Worm (Caenorhabditis elegans) whole organism, young adult: ENCODE results near the gene npr-35.

Experiments used
- B0336.3 ChIP-seq: fragments of 200-800 bp; sonication (Bioruptor generic); IDR thresholded peaks from 2 replicates; pipeline ENCODE4 v1.3.6; 2022; ENCODE audit warnings: missing genetic modification characterization, missing compliant biosample characterization
- F23B12.7 ChIP-seq: sonication (generic microtip); optimal IDR thresholded peaks from 2 replicates; lab custom pipeline; 2017; ENCODE audit warnings: missing genetic modification characterization, mild to moderate bottlenecking, missing compliant biosample characterization, antibody characterized with exemption, moderate library complexity; ENCODE audit not compliant: insufficient read depth
- F33H1.4 ChIP-seq: fragments of 200-800 bp; sonication (Bioruptor generic); IDR thresholded peaks from 2 replicates; pipeline ENCODE4 v1.3.6; 2022; ENCODE audit warnings: missing genetic modification reagents, missing genetic modification characterization, missing compliant biosample characterization
- F49E8.2 ChIP-seq: sonication (generic microtip); optimal IDR thresholded peaks from 3 replicates; lab custom pipeline; 2017; ENCODE audit warnings: missing genetic modification characterization, mild to moderate bottlenecking, missing compliant biosample characterization, antibody characterized with exemption, moderate library complexity; ENCODE audit not compliant: insufficient read depth
- ZK185.1 ChIP-seq: sonication (generic microtip); optimal IDR thresholded peaks from 2 replicates; lab custom pipeline; 2016; ENCODE audit warnings: mild to moderate bottlenecking, missing genetic modification characterization, missing compliant biosample characterization; ENCODE audit not compliant: poor library complexity, severe bottlenecking
- ama-1 ChIP-seq, 3 experiments: fragments of 150-350 bp in 1 of 3; sonication (generic microtip) in 2 of 3; optimal IDR thresholded peaks; 2 replicates each; lab custom pipeline; 2014 to 2018; ENCODE audit warnings: missing biosample characterization in 2 of 3, missing genetic modification characterization in 2 of 3, missing genetic modification reagents in 2 of 3
- aptf-3 ChIP-seq: fragments of 200-800 bp; sonication (Bioruptor generic); IDR thresholded peaks from 2 replicates; pipeline ENCODE4 v1.3.6; 2022; ENCODE audit warnings: missing genetic modification characterization, missing compliant biosample characterization
- attf-3 ChIP-seq: fragments of 200-800 bp; sonication (Bioruptor generic); conservative IDR thresholded peaks from 2 replicates; pipeline ENCODE4 v1.3.6; 2022; ENCODE audit warnings: missing genetic modification reagents, missing genetic modification characterization, missing compliant biosample characterization
- attf-5 ChIP-seq: fragments of 200-800 bp; sonication (Bioruptor generic); optimal IDR thresholded peaks from 2 replicates; lab custom pipeline; 2018; ENCODE audit warnings: mild to moderate bottlenecking, missing genetic modification characterization, missing compliant biosample characterization
- cebp-1 ChIP-seq, 2 experiments: fragments of 200-800 bp in 1 of 2; sonication (Bioruptor generic) in 1 of 2; sonication (generic microtip) in 1 of 2; IDR thresholded peaks in 1 of 2; optimal IDR thresholded peaks in 1 of 2; 2 replicates each; pipeline versions ENCODE4 v1.3.6 to Lab custom; 2017 to 2022; ENCODE audit warnings: missing compliant biosample characterization in 2 of 2, missing genetic modification characterization in 2 of 2, mild to moderate bottlenecking in 1 of 2, missing genetic modification reagents in 1 of 2, moderate library complexity in 1 of 2
- cebp-2 ChIP-seq: fragments of 200-800 bp; sonication (Bioruptor generic); IDR thresholded peaks from 2 replicates; pipeline ENCODE4 v1.3.6; 2022; ENCODE audit warnings: missing genetic modification characterization, missing compliant biosample characterization
- ceh-100 ChIP-seq: fragments of 200-800 bp; sonication (Bioruptor generic); IDR thresholded peaks from 2 replicates; pipeline ENCODE4 v1.3.6; 2022; ENCODE audit warnings: missing genetic modification reagents, missing genetic modification characterization, missing compliant biosample characterization
- ceh-27 ChIP-seq: fragments of 200-800 bp; sonication (Bioruptor generic); optimal IDR thresholded peaks from 2 replicates; lab custom pipeline; 2018; ENCODE audit warnings: mild to moderate bottlenecking, missing genetic modification characterization, moderate library complexity, missing compliant biosample characterization
- ceh-40 ChIP-seq: fragments of 200-800 bp; sonication (Bioruptor generic); IDR thresholded peaks from 2 replicates; pipeline ENCODE4 v1.3.6; 2022; ENCODE audit warnings: missing genetic modification characterization, missing compliant biosample characterization
- ceh-91 ChIP-seq: fragments of 200-800 bp; sonication (Bioruptor generic); IDR thresholded peaks from 2 replicates; pipeline ENCODE4 v1.3.6; 2022; ENCODE audit warnings: missing genetic modification reagents, missing genetic modification characterization, missing compliant biosample characterization
- dox-1 ChIP-seq: fragments of 200-800 bp; sonication (Bioruptor generic); IDR thresholded peaks from 2 replicates; pipeline ENCODE4 v1.3.6; 2022; ENCODE audit warnings: missing genetic modification reagents, missing genetic modification characterization, missing compliant biosample characterization
- ekl-4 ChIP-seq: fragments of 200-800 bp; sonication (Bioruptor generic); IDR thresholded peaks from 2 replicates; pipeline ENCODE4 v1.3.6; 2022; ENCODE audit warnings: missing genetic modification reagents, missing genetic modification characterization, missing compliant biosample characterization
- fkh-3 ChIP-seq: sonication (generic microtip); optimal IDR thresholded peaks from 2 replicates; lab custom pipeline; 2016; ENCODE audit warnings: mild to moderate bottlenecking, missing genetic modification characterization, missing compliant biosample characterization
- hmg-1.2 ChIP-seq: fragments of 200-800 bp; sonication (Bioruptor generic); IDR thresholded peaks from 2 replicates; pipeline ENCODE4 v1.3.6; 2022; ENCODE audit warnings: missing genetic modification reagents, missing genetic modification characterization, missing compliant biosample characterization
- hsf-1 ChIP-seq: fragments of 200-800 bp; sonication (Bioruptor generic); IDR thresholded peaks from 2 replicates; pipeline ENCODE4 v1.3.6; 2022; ENCODE audit warnings: missing genetic modification reagents, missing genetic modification characterization, missing compliant biosample characterization
- lin-35 ChIP-seq, 3 experiments: fragments of 150-350 bp in 2 of 3; sonication (generic microtip) in 1 of 3; optimal IDR thresholded peaks; 2 replicates each; lab custom pipeline; 2014 to 2018; ENCODE audit warnings: missing biosample characterization in 3 of 3, missing genetic modification characterization in 3 of 3, missing genetic modification reagents in 3 of 3
- lin-40 ChIP-seq: sonication (generic microtip); optimal IDR thresholded peaks from 2 replicates; lab custom pipeline; 2016; ENCODE audit warnings: missing genetic modification characterization, mild to moderate bottlenecking, missing compliant biosample characterization, missing genotype, missing genetic modification reagents
- lsl-1 ChIP-seq: fragments of 200-800 bp; sonication (Bioruptor generic); optimal IDR thresholded peaks from 2 replicates; lab custom pipeline; 2018; ENCODE audit warnings: mild to moderate bottlenecking, missing genetic modification characterization, moderate library complexity, missing compliant biosample characterization
- madf-6 ChIP-seq: fragments of 200-800 bp; sonication (Bioruptor generic); IDR thresholded peaks from 2 replicates; pipeline ENCODE4 v1.3.6; 2022; ENCODE audit warnings: missing genetic modification reagents, missing genetic modification characterization, missing compliant biosample characterization
- mcd-1 ChIP-seq: fragments of 200-800 bp; sonication (Bioruptor generic); IDR thresholded peaks from 2 replicates; pipeline ENCODE4 v1.3.6; 2022; ENCODE audit warnings: missing genetic modification reagents, missing genetic modification characterization, missing compliant biosample characterization
- mes-4 ChIP-seq: sonication (generic microtip); optimal IDR thresholded peaks from 2 replicates; lab custom pipeline; 2016; ENCODE audit warnings: missing genotype, missing genetic modification characterization, missing compliant biosample characterization
- nfyb-1 ChIP-seq: fragments of 200-800 bp; sonication (Bioruptor generic); IDR thresholded peaks from 2 replicates; pipeline ENCODE4 v1.3.6; 2022; ENCODE audit warnings: missing genetic modification reagents, missing genetic modification characterization, missing compliant biosample characterization
- nhr-80 ChIP-seq: sonication (generic microtip); optimal IDR thresholded peaks from 2 replicates; lab custom pipeline; 2016; ENCODE audit warnings: missing genetic modification characterization, missing compliant biosample characterization
- pbrm-1 ChIP-seq: fragments of 200-800 bp; sonication (Bioruptor generic); IDR thresholded peaks from 2 replicates; pipeline ENCODE4 v1.3.6; 2022; ENCODE audit warnings: missing genetic modification reagents, missing genetic modification characterization, missing compliant biosample characterization
- snpc-1.3 ChIP-seq: sonication (generic microtip); optimal IDR thresholded peaks from 2 replicates; lab custom pipeline; 2017; ENCODE audit warnings: missing genetic modification characterization, mild to moderate bottlenecking, missing compliant biosample characterization, antibody characterized with exemption, moderate library complexity, missing genotype, missing genetic modification reagents; ENCODE audit not compliant: insufficient read depth
- snpc-4 ChIP-seq, 5 experiments: fragments of 150-350 bp in 1 of 5; sonication (generic microtip) in 4 of 5; optimal IDR thresholded peaks; 2 replicates each; lab custom pipeline; 2014 to 2018; ENCODE audit warnings: missing genetic modification characterization in 5 of 5, missing biosample characterization in 3 of 5, antibody characterized with exemption in 2 of 5, mild to moderate bottlenecking in 2 of 5, missing compliant biosample characterization in 2 of 5, missing genotype in 2 of 5, moderate library complexity in 2 of 5, missing genetic modification reagents in 1 of 5
- tbp1 ChIP-seq: fragments of 200-800 bp; sonication (Bioruptor generic); optimal IDR thresholded peaks from 2 replicates; lab custom pipeline; 2018; ENCODE audit warnings: mild to moderate bottlenecking, missing genetic modification characterization, missing compliant biosample characterization
- ztf-26 ChIP-seq: sonication (generic microtip); optimal IDR thresholded peaks from 2 replicates; lab custom pipeline; 2017; ENCODE audit warnings: missing genetic modification characterization, missing compliant biosample characterization
- ztf-28 ChIP-seq: fragments of 200-800 bp; sonication (Bioruptor generic); IDR thresholded peaks from 2 replicates; pipeline ENCODE4 v1.3.6; 2022; ENCODE audit warnings: missing genetic modification reagents, missing genetic modification characterization, missing compliant biosample characterization
- ztf-6 ChIP-seq: fragments of 200-800 bp; sonication (Bioruptor generic); IDR thresholded peaks from 2 replicates; pipeline ENCODE4 v1.3.6; 2022; ENCODE audit warnings: missing genetic modification reagents, missing genetic modification characterization, missing compliant biosample characterization

Gene npr-35

ce11 chrIV:7783801-7784411 lies 40.3 kb downstream of the npr-35 start, which contains the start of gene tag-321:
Gene tag-321 (minus strand): TSS chrIV:7783851.
- TF ChIP-seq ceh-91 = no peak
- 0 out of 2 replicates have a peak, but pooled peaks have one; percentile 44 for TF ChIP-seq hsf-1 (GFP tag; lab: Robert Waterston, UW)
- peak; percentile 63 for TF ChIP-seq nhr-80 (tag; lab: Kevin White, UChicago)

DNA sequence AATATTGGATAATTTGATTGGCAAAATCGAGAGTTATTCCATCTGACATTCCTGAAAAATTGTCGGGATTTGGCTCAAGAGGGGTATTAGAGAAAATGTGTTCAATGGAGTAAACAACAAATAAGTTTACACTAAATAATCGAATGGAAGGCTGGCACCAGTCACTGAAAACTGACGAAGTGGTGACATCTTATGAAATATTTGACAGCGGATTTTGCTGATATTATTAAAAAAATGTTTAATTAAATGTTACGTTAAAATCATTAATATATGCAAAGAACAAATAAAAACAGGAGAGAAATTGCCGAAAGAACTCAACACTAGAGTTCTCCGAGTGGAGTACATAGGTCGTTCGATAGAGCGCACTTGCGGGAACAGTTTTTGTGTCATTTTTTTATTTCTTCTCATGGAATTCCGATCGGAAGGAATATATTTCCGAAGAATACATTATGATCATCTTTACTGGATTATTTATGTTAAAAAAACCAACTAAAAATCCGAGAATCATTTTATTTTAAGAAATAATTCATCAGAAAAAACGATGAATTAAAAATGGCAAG lies 41.9 kb downstream of the npr-35 start, which contains the start of gene tag-322:
TSS of gene tag-322 (minus strand) at position 51 of the 560 bp plus-strand sequence.
- TF ChIP-seq dox-1 (GFP tag; lab: Robert Waterston, UW) (0 out of 2 replicates have a peak, but pooled peaks have one; percentile 26), B0336.3 (GFP tag; lab: Robert Waterston, UW) (0 out of 2 replicates have a peak, but pooled peaks have one; percentile 39), ceh-40 (GFP tag; lab: Robert Waterston, UW) (no peak), nfyb-1 (peak; percentile 62; the same call in 1 of the 2 replicates), fkh-3 (tag; lab: Kevin White, UChicago) (no peak), ztf-28 (no peak), mcd-1 (GFP tag; lab: Robert Waterston, UW) (peak; percentile 93), pbrm-1 (GFP tag; lab: Robert Waterston, UW) (0 out of 2 replicates have a peak, but pooled peaks have one; percentile 30), madf-6 (GFP tag; lab: Robert Waterston, UW) (peak; percentile 59), hmg-1.2 (GFP tag; lab: Robert Waterston, UW) (0 out of 2 replicates have a peak, but pooled peaks have one; percentile 6), attf-5 (GFP tag; lab: Kevin White, UChicago) (peak; percentile 19), ztf-26 (no peak), lsl-1 (GFP tag; lab: Kevin White, UChicago) (peak; percentile 19), ceh-100 (0 out of 2 replicates have a peak, but pooled peaks have one; percentile 24), snpc-4 (GFP tag; optimal IDR thresholded peaks at IDR 0.05; lab: Kevin White, UChicago) (no peak), snpc-4 (tag; optimal IDR thresholded peaks at IDR 0.05; lab: Kevin White, UChicago) (peak in 2 of 4 experiments; percentile 19 to 42), ama-1 (optimal IDR thresholded peaks at IDR 0.05; lab: Kevin White, UChicago) (no peak), ama-1 (GFP tag; optimal IDR thresholded peaks at IDR 0.05; lab: Kevin White, UChicago) (no peak), F23B12.7 (peak; percentile 28), lin-40 (tag; lab: Kevin White, UChicago) (peak; percentile 41), mes-4 (tag; lab: Kevin White, UChicago) (no peak), ZK185.1 (tag; lab: Kevin White, UChicago) (peak; percentile 35), cebp-1 (GFP tag; IDR thresholded peaks at IDR 0.05; lab: Robert Waterston, UW) (no peak), cebp-1 (tag; optimal IDR thresholded peaks at IDR 0.05; lab: Kevin White, UChicago) (peak; percentile 41), tbp1 (GFP tag; lab: Kevin White, UChicago) (peak; percentile 16), F33H1.4 (peak; percentile 47; the same call in 1 of the 2 replicates), aptf-3 (GFP tag; lab: Robert Waterston, UW) (no peak), attf-3 (GFP tag; lab: Robert Waterston, UW) (no peak), F49E8.2 (tag; lab: Kevin White, UChicago) (peak; percentile 39), ekl-4 (GFP tag; lab: Robert Waterston, UW) (peak; percentile 50; the same call in 1 of the 2 replicates), cebp-2 (no peak), nhr-80 (tag; lab: Kevin White, UChicago) (no peak), lin-35 (GFP tag; optimal IDR thresholded peaks at IDR 0.05; lab: Kevin White, UChicago) (peak in 1 of 3 experiments; percentile 62), ceh-27 (GFP tag; lab: Kevin White, UChicago) (peak; percentile 1), snpc-1.3 (tag; lab: Kevin White, UChicago) (peak; percentile 58), ztf-6 (GFP tag; lab: Robert Waterston, UW) (no peak)
